Worm (Caenorhabditis elegans): ENCODE results near the gene F10G2.1.
"Not testable (repeated sequence)": the region's sequence is repeated elsewhere in the genome, so short reads cannot be mapped to it uniquely, and the experiment has no call there.

Gene F10G2.1

ce11 chrV:7339831-7340230, 7.5 kb downstream of the F10G2.1 start, which contains the start of gene srh-187:
Gene srh-187 (minus strand): TSS chrV:7339931.
- TF ChIP-seq W03F9.2 (tag; optimal IDR thresholded peaks at IDR 0.05) (no peak), him-1 (tag; optimal IDR thresholded peaks at IDR 0.05) (no peak), dao-5 (tag; optimal IDR thresholded peaks at IDR 0.05) (no peak)

- TF ChIP-seq dao-5 (tag; optimal IDR thresholded peaks at IDR 0.05), result no peak
- TF ChIP-seq him-1 (tag; optimal IDR thresholded peaks at IDR 0.05), result no peak
- no peak for TF ChIP-seq W03F9.2 (tag; optimal IDR thresholded peaks at IDR 0.05)
Measured at ce11 chrV:7341942-7342341, 9.6 kb downstream of the F10G2.1 start, which contains the start of the genes nhr-263 and nhr-148. Gene nhr-263 (minus strand): TSS chrV:7342042. Gene nhr-148 (plus strand): TSS chrV:7342156.

DNA sequence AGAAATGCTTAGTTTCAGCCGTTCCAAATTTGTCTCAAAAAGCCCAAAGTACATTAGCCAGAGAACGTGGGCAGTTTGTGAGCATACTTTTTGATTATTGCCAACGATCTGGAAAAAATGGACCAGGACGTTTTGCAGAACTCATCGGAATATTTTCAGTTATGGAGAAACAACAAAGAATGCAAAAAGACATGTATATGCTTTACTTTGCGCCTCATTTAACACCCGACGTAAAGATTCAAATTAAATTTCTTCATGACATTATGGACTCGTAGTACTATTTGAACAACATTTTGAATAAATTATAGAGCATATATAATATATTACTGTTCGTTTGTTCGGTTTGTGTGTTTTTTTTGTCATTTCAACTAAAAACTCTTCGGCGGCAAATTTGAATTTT, 11.2 kb downstream of the F10G2.1 start, which contains the start of gene srh-244:
Gene srh-244 (plus strand): TSS at position 301 of the 400 bp plus-strand sequence.
- TF ChIP-seq him-1 (tag; optimal IDR thresholded peaks at IDR 0.05) (no peak), W03F9.2 (tag; optimal IDR thresholded peaks at IDR 0.05) (no peak), dao-5 (tag; optimal IDR thresholded peaks at IDR 0.05) (no peak)

DNA sequence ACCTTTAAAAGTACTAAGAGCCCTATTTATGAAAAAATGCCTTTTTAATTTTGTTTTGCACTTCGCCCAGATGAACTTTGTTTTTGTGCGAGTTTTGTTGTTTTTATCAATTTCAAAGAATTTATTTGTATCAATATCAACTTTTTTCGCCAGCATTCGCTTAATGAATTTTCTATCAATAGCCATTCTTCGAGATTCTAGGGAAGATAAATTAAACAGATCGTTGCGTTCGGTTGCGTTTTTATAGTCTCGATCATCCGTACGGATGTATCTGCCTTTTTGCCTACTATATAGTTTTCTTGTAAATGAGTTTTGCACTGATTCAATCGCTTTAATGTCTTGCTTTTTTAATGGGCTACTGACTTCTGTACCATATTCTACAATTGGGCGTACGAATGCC, 13.1 kb downstream of the F10G2.1 start, which contains the start of gene nhr-147:
Gene nhr-147 (plus strand): TSS at position 301 of the 400 bp plus-strand sequence.
- TF ChIP-seq him-1, W03F9.2, dao-5 (tag; optimal IDR thresholded peaks at IDR 0.05): not testable (repeated sequence)

DNA sequence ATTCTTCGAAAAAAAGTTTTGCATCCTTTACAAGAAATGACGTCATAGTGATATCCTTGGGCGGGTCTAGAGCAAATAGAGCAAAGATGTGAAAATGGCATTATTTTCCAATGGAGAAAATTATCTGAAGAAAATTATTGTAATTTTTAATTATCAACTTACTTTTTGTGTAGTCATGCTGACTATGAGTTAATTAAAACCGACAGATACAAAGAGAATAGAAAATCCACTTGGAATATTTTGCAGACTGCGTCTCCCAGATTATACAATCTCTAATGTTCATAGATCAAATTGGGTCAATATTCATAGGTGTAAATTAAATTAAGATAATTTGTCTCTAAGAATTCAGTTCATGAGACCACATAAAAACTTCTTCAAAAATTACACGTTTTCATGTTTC, 17.2 kb downstream of the F10G2.1 start, which contains the start of gene nhr-149:
Gene nhr-149 (minus strand): TSS at position 101 of the 400 bp plus-strand sequence.
- no peak for TF ChIP-seq him-1 (tag; optimal IDR thresholded peaks at IDR 0.05)
- TF ChIP-seq dao-5 (tag; optimal IDR thresholded peaks at IDR 0.05), result no peak
- no peak for TF ChIP-seq W03F9.2 (tag; optimal IDR thresholded peaks at IDR 0.05)

- TF ChIP-seq dao-5 (tag; optimal IDR thresholded peaks at IDR 0.05), result no peak
- no peak for TF ChIP-seq him-1 (tag; optimal IDR thresholded peaks at IDR 0.05)
- TF ChIP-seq W03F9.2 (tag; optimal IDR thresholded peaks at IDR 0.05), result no peak
Measured at ce11 chrV:7352186-7353053, 20.1 kb downstream of the F10G2.1 start, which contains the start of the genes srh-231 and srh-275. Gene srh-231 (minus strand): TSS chrV:7352236. Gene srh-275 (plus strand): TSS chrV:7353003.

- TF ChIP-seq him-1 (tag; optimal IDR thresholded peaks at IDR 0.05) (no peak), W03F9.2 (tag; optimal IDR thresholded peaks at IDR 0.05) (no peak), dao-5 (tag; optimal IDR thresholded peaks at IDR 0.05) (no peak)
Measured at ce11 chrV:7353602-7354001, 21.2 kb downstream of the F10G2.1 start.

DNA sequence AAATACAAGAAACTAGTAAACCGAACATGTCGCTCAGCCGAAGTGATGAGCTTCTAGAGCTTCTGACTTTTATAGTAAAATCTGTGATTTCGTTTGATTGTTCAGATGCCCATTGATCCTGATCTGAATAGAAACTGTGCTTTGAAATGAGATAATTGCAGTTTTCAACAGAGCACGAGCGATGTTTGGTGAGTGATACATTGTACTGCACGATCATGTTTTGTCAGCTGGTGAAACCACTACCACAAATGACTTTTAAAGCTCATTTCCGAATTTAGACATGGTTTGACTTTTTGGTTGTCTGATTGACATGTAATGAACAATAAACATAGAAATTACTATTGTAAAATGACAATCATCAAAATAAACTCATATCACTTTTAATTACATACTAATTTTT, 23.1 kb downstream of the F10G2.1 start, which contains the start of gene tag-293:
Gene tag-293 (minus strand): TSS at position 101 of the 400 bp plus-strand sequence.
- TF ChIP-seq him-1 (tag; optimal IDR thresholded peaks at IDR 0.05) (no peak), W03F9.2 (tag; optimal IDR thresholded peaks at IDR 0.05) (no peak)

DNA sequence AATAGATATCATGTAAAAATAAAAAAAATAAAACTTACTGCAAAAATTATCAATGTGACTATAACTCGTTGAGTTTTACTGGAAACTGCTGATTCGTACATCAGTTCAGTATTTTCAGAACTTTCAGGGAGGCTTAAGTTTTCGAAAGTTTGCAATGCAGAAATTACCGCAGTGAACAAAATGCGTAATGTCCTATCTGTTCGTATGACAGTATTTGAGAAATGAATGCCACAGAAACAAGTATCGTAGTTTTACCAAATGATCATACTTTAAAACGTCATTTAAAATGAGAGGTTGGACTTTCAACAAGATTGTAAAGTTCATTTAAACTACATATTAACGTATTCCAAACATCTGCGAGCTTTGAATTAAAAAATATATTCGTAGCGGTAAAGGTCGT, 24.3 kb downstream of the F10G2.1 start, which contains the start of gene C03G6.21:
Gene C03G6.21 (minus strand): TSS at position 101 of the 400 bp plus-strand sequence.
- TF ChIP-seq W03F9.2 (tag; optimal IDR thresholded peaks at IDR 0.05) (no peak), him-1 (tag; optimal IDR thresholded peaks at IDR 0.05) (no peak), dao-5 (tag; optimal IDR thresholded peaks at IDR 0.05) (no peak)

ce11 chrV:7357132-7357531, 24.8 kb downstream of the F10G2.1 start, which contains the start of gene C03G6.6:
Gene C03G6.6 (plus strand): TSS chrV:7357432.
- no peak for TF ChIP-seq W03F9.2 (tag; optimal IDR thresholded peaks at IDR 0.05)
- TF ChIP-seq dao-5 (tag; optimal IDR thresholded peaks at IDR 0.05), result no peak
- TF ChIP-seq him-1 (tag; optimal IDR thresholded peaks at IDR 0.05), result no peak

ce11 chrV:7361673-7362072, 29.3 kb downstream of the F10G2.1 start, which contains the start of gene cyp-35A1:
Gene cyp-35A1 (minus strand): TSS chrV:7361773.
- TF ChIP-seq dao-5 (tag; optimal IDR thresholded peaks at IDR 0.05) (no peak), W03F9.2 (tag; optimal IDR thresholded peaks at IDR 0.05) (no peak), him-1 (tag; optimal IDR thresholded peaks at IDR 0.05) (no peak)

DNA sequence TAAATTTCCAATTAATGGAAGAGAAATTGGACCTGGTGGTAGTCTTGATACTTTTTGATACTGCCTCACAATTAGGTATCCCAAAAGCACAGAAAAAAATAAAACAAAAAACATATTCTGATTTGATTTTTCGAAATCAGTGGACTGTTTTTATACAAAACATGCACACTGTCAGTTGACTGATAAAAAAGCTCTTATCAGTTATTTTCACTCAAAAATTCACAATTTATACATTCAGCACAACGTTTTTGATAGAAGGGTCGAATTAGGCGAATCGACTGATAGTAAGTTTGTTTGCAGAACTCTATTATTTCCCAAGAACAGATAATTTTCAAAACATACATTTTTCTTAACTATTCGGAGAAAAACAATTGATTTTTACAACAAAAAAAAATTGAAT, 31.7 kb downstream of the F10G2.1 start, which contains the start of gene cyp-35A2:
Gene cyp-35A2 (minus strand): TSS at position 124 of the 400 bp plus-strand sequence.
- TF ChIP-seq dao-5 (tag; optimal IDR thresholded peaks at IDR 0.05) (no peak), W03F9.2 (tag; optimal IDR thresholded peaks at IDR 0.05) (no peak)

ce11 chrV:7364951-7365350, 32.6 kb downstream of the F10G2.1 start, which contains the start of gene exc-13:
Gene exc-13 (plus strand): TSS chrV:7365251.
- no peak for TF ChIP-seq him-1 (tag; optimal IDR thresholded peaks at IDR 0.05)
- no peak for TF ChIP-seq dao-5 (tag; optimal IDR thresholded peaks at IDR 0.05)
- no peak for TF ChIP-seq W03F9.2 (tag; optimal IDR thresholded peaks at IDR 0.05)

- TF ChIP-seq W03F9.2 (tag; optimal IDR thresholded peaks at IDR 0.05) (no peak), dao-5 (tag; optimal IDR thresholded peaks at IDR 0.05) (no peak), him-1 (tag; optimal IDR thresholded peaks at IDR 0.05) (no peak)
Measured at ce11 chrV:7369578-7369977, 37.2 kb downstream of the F10G2.1 start, which contains the start of gene srj-14. Gene srj-14 (plus strand): TSS chrV:7369708.

Measured in whole organism, L4/young adult.